Worm (Caenorhabditis elegans): ENCODE results near the gene usp-46.

usp-46 gene

ce11 chrIII:9735857-9736256 is 40.6 kb upstream of the usp-46 start, which contains the start of gene dao-6:
Gene dao-6 (minus strand): TSS chrIII:9736201.
- no peak for TF ChIP-seq blmp-1 (tag; optimal IDR thresholded peaks at IDR 0.05)

ce11 chrIII:9738954-9739353 is 37.5 kb upstream of the usp-46 start, which contains the start of gene hlh-4:
Gene hlh-4 (minus strand): TSS chrIII:9739054.
- no peak for TF ChIP-seq mep-1 (tag; optimal IDR thresholded peaks at IDR 0.05)
- TF ChIP-seq ham-2 (GFP tag; optimal IDR thresholded peaks at IDR 0.05) = no peak

ce11 chrIII:9740663-9741062 is 35.8 kb upstream of the usp-46 start:
- TF ChIP-seq lsy-2 (tag; optimal IDR thresholded peaks at IDR 0.05) (peak; percentile 41), snpc-4 (tag; optimal IDR thresholded peaks at IDR 0.05) (no peak)

- TF ChIP-seq nhr-28 (tag; optimal IDR thresholded peaks at IDR 0.05) = no peak
- TF ChIP-seq ces-1 (GFP tag; optimal IDR thresholded peaks at IDR 0.05) = no peak
- TF ChIP-seq ceh-39 (tag; optimal IDR thresholded peaks at IDR 0.05) = no peak
- TF ChIP-seq unc-62 (GFP tag; optimal IDR thresholded peaks at IDR 0.05) = peak; percentile 69
- TF ChIP-seq lsy-2 (tag; optimal IDR thresholded peaks at IDR 0.05) = no peak
- no peak for TF ChIP-seq tbx-8 (GFP tag; optimal IDR thresholded peaks at IDR 0.05)
- TF ChIP-seq unc-120 (tag; optimal IDR thresholded peaks at IDR 0.05; ENCODE audit: poor library complexity, severe bottlenecking) = peak; percentile 27
- no peak for TF ChIP-seq nhr-12 (tag; optimal IDR thresholded peaks at IDR 0.05)
- TF ChIP-seq bed-3 (GFP tag; optimal IDR thresholded peaks at IDR 0.05) = no peak
- TF ChIP-seq elt-1 (tag; optimal IDR thresholded peaks at IDR 0.05; ENCODE audit: borderline replicate concordance, insufficient read depth) = no peak
- no peak for TF ChIP-seq mep-1 (tag; optimal IDR thresholded peaks at IDR 0.05)
- peak; percentile 95 for TF ChIP-seq hlh-1 (tag; optimal IDR thresholded peaks at IDR 0.05)
- no peak for TF ChIP-seq nhr-76 (tag; optimal IDR thresholded peaks at IDR 0.05)
Observed at ce11 chrIII:9741985-9742384, 34.4 kb upstream of the usp-46 start.

ce11 chrIII:9743239-9743638 is 33.2 kb upstream of the usp-46 start, which contains the start of gene T05G5.1:
Gene T05G5.1 (minus strand): TSS chrIII:9743339.
- TF ChIP-seq lin-13 (tag; optimal IDR thresholded peaks at IDR 0.05) = no peak
- no peak for TF ChIP-seq pha-4 (tag; optimal IDR thresholded peaks at IDR 0.05)
- no peak for TF ChIP-seq drap-1 (GFP tag; optimal IDR thresholded peaks at IDR 0.05)
- no peak for TF ChIP-seq nhr-12 (tag; optimal IDR thresholded peaks at IDR 0.05)
- TF ChIP-seq snpc-4 (tag; optimal IDR thresholded peaks at IDR 0.05) = no peak
- no peak for TF ChIP-seq elt-1 (tag; optimal IDR thresholded peaks at IDR 0.05; ENCODE audit: borderline replicate concordance, insufficient read depth)
- TF ChIP-seq M03D4.4 (tag; optimal IDR thresholded peaks at IDR 0.05) = no peak
- TF ChIP-seq tbx-8 (GFP tag; optimal IDR thresholded peaks at IDR 0.05) = no peak
- no peak for TF ChIP-seq mab-5 (tag; optimal IDR thresholded peaks at IDR 0.05)
- no peak for TF ChIP-seq sem-2 (GFP tag; optimal IDR thresholded peaks at IDR 0.05)

- TF ChIP-seq lin-13 (tag; optimal IDR thresholded peaks at IDR 0.05) = no peak
- TF ChIP-seq unc-62 (GFP tag; optimal IDR thresholded peaks at IDR 0.05) = peak; percentile 68
- no peak for TF ChIP-seq tbx-8 (GFP tag; optimal IDR thresholded peaks at IDR 0.05)
- no peak for TF ChIP-seq ham-2 (GFP tag; optimal IDR thresholded peaks at IDR 0.05)
- peak; percentile 51 for TF ChIP-seq hlh-1 (tag; optimal IDR thresholded peaks at IDR 0.05)
- TF ChIP-seq unc-120 (tag; optimal IDR thresholded peaks at IDR 0.05; ENCODE audit: poor library complexity, severe bottlenecking) = peak; percentile 67
Observed at ce11 chrIII:9744525-9744924, 31.9 kb upstream of the usp-46 start.

- TF ChIP-seq ceh-83 (GFP tag; optimal IDR thresholded peaks at IDR 0.05) = no peak
- no peak for TF ChIP-seq unc-39 (tag; optimal IDR thresholded peaks at IDR 0.05)
- TF ChIP-seq ceh-39 (tag; optimal IDR thresholded peaks at IDR 0.05) = no peak
- TF ChIP-seq pha-4 (tag; optimal IDR thresholded peaks at IDR 0.05) = no peak
- TF ChIP-seq unc-62 (GFP tag; optimal IDR thresholded peaks at IDR 0.05) = peak; percentile 20
- TF ChIP-seq hlh-1 (tag; optimal IDR thresholded peaks at IDR 0.05) = no peak
- TF ChIP-seq mls-2 (tag; optimal IDR thresholded peaks at IDR 0.05) = no peak
Observed at ce11 chrIII:9745333-9745897, 31.0 kb upstream of the usp-46 start.

ce11 chrIII:9746665-9747064 is 29.8 kb upstream of the usp-46 start:
- TF ChIP-seq nhr-2 (tag; optimal IDR thresholded peaks at IDR 0.05) = no peak
- no peak for TF ChIP-seq nhr-76 (tag; optimal IDR thresholded peaks at IDR 0.05)
- TF ChIP-seq bed-3 (GFP tag; optimal IDR thresholded peaks at IDR 0.05) = no peak
- TF ChIP-seq nhr-237 (tag; optimal IDR thresholded peaks at IDR 0.05) = no peak
